In genomic region chrIV:12936221-12936776, ce11 we compare ENCODE assay signal across 6 worm cellular contexts.
TF ChIP-seq lines count a peak whose summit lies in the region.

Gene cld-1, minus strand, starts transcription at chrIV:12936271.
Gene dod-21, plus strand, starts transcription at chrIV:12936738.

TF ChIP-seq in whole organism, L1 larva, 84 proteins besides CTCF, POLR2A, EP300 and RAD21:
- TF ChIP-seq ceh-63 (GFP tag; optimal IDR thresholded peaks at IDR 0.05; lab: Kevin White, UChicago) (no peak), ceh-90 (tag; optimal IDR thresholded peaks at IDR 0.05; lab: Kevin White, UChicago) (no peak), nhr-71 (tag; optimal IDR thresholded peaks at IDR 0.05; lab: Kevin White, UChicago) (peak; percentile 40), nhr-20 (tag; optimal IDR thresholded peaks at IDR 0.05; lab: Kevin White, UChicago) (peak; percentile 14), elt-2 (tag; optimal IDR thresholded peaks at IDR 0.05; lab: Kevin White, UChicago) (peak; percentile 100), nhr-90 (tag; optimal IDR thresholded peaks at IDR 0.05; lab: Kevin White, UChicago; ENCODE audit: poor library complexity) (peak; percentile 28), pqm-1 (tag; optimal IDR thresholded peaks at IDR 0.05; lab: Kevin White, UChicago) (peak; percentile 5), tlp-1 (tag; optimal IDR thresholded peaks at IDR 0.05; lab: Kevin White, UChicago) (peak; percentile 66), hlh-4 (tag; optimal IDR thresholded peaks at IDR 0.05; lab: Kevin White, UChicago) (no peak), aly-2 (tag; optimal IDR thresholded peaks at IDR 0.05; lab: Kevin White, UChicago) (no peak)

TF ChIP-seq in whole organism, L2 larva, 48 proteins besides CTCF, POLR2A, EP300 and RAD21:
- TF ChIP-seq fos-1 (tag; optimal IDR thresholded peaks at IDR 0.05; lab: Kevin White, UChicago), result peak; percentile 90
- peak; percentile 52 for TF ChIP-seq sma-3 (GFP tag; optimal IDR thresholded peaks at IDR 0.05; lab: Kevin White, UChicago)
- TF ChIP-seq nhr-6 (tag; optimal IDR thresholded peaks at IDR 0.05; lab: Kevin White, UChicago), result no peak
- TF ChIP-seq gmeb-1 (tag; optimal IDR thresholded peaks at IDR 0.05; lab: Kevin White, UChicago), result peak; percentile 24
- TF ChIP-seq nhr-11 (tag; optimal IDR thresholded peaks at IDR 0.05; lab: Kevin White, UChicago), result no peak
- peak; percentile 41 for TF ChIP-seq crh-2 (tag; optimal IDR thresholded peaks at IDR 0.05; lab: Kevin White, UChicago)
- TF ChIP-seq sma-9 (GFP tag; optimal IDR thresholded peaks at IDR 0.05; lab: Kevin White, UChicago), result peak; percentile 67
- TF ChIP-seq sma-9 (tag; optimal IDR thresholded peaks at IDR 0.05; lab: Kevin White, UChicago), result no peak
- no peak for TF ChIP-seq nhr-25 (tag; optimal IDR thresholded peaks at IDR 0.05; lab: Kevin White, UChicago)
- TF ChIP-seq ama-1 (optimal IDR thresholded peaks at IDR 0.05; lab: Kevin White, UChicago), result no peak

TF ChIP-seq in whole organism, L3 larva, 47 proteins besides CTCF, POLR2A, EP300 and RAD21:
- TF ChIP-seq pqm-1 (tag; optimal IDR thresholded peaks at IDR 0.05; lab: Kevin White, UChicago) (peak; percentile 49), egl-27 (tag; optimal IDR thresholded peaks at IDR 0.05; lab: Kevin White, UChicago) (no peak), nhr-76 (tag; optimal IDR thresholded peaks at IDR 0.05; lab: Kevin White, UChicago) (no peak), zag-1 (tag; optimal IDR thresholded peaks at IDR 0.05; lab: Kevin White, UChicago) (no peak), tbx-2 (tag; optimal IDR thresholded peaks at IDR 0.05; lab: Kevin White, UChicago) (no peak), elt-2 (tag; optimal IDR thresholded peaks at IDR 0.05; lab: Kevin White, UChicago) (peak; percentile 98), lsy-12 (tag; optimal IDR thresholded peaks at IDR 0.05; lab: Kevin White, UChicago) (no peak), ama-1 (optimal IDR thresholded peaks at IDR 0.05; lab: Kevin White, UChicago) (no peak), lin-39 (tag; optimal IDR thresholded peaks at IDR 0.05; lab: Kevin White, UChicago) (no peak), nfya-1 (tag; optimal IDR thresholded peaks at IDR 0.05; lab: Kevin White, UChicago; ENCODE audit: insufficient read depth) (peak; percentile 8), mdl-1 (tag; optimal IDR thresholded peaks at IDR 0.05; lab: Kevin White, UChicago) (no peak)
TF ChIP-seq in whole organism, L3 larva: peak in this region for 3.

TF ChIP-seq in whole organism, L4 larva, 104 proteins besides CTCF, POLR2A, EP300 and RAD21:
- TF ChIP-seq hif-1 (tag; optimal IDR thresholded peaks at IDR 0.05; lab: Kevin White, UChicago), result no peak
- peak; percentile 64 for TF ChIP-seq dmd-6 (GFP tag; IDR thresholded peaks at IDR 0.05; lab: Robert Waterston, UW)
- TF ChIP-seq php-3 (GFP tag; IDR thresholded peaks at IDR 0.05; lab: Robert Waterston, UW), result peak; percentile 48; the same call in 1 of the 2 replicates
- no peak for TF ChIP-seq egl-27 (tag; optimal IDR thresholded peaks at IDR 0.05; lab: Kevin White, UChicago)
- TF ChIP-seq hlh-11 (tag; optimal IDR thresholded peaks at IDR 0.05; lab: Kevin White, UChicago), result peak; percentile 83
- peak; percentile 31 for TF ChIP-seq pqm-1 (tag; optimal IDR thresholded peaks at IDR 0.05; lab: Kevin White, UChicago)
- no peak for TF ChIP-seq nhr-41 (GFP tag; IDR thresholded peaks at IDR 0.05; lab: Robert Waterston, UW)
- no peak for TF ChIP-seq snpc-1.2 (GFP tag; IDR thresholded peaks at IDR 0.05; lab: Robert Waterston, UW)
- TF ChIP-seq nhr-77 (tag; optimal IDR thresholded peaks at IDR 0.05; lab: Kevin White, UChicago), result peak; percentile 11
- no peak for TF ChIP-seq daf-16 (GFP tag; optimal IDR thresholded peaks at IDR 0.05; lab: Kevin White, UChicago)
- peak; percentile 47 for TF ChIP-seq daf-16 (tag; optimal IDR thresholded peaks at IDR 0.05; lab: Kevin White, UChicago)
- no peak for TF ChIP-seq mxl-2 (GFP tag; conservative IDR thresholded peaks at IDR 0.05; lab: Robert Waterston, UW)
- TF ChIP-seq dve-1 (tag; optimal IDR thresholded peaks at IDR 0.05; lab: Kevin White, UChicago; ENCODE audit: insufficient read depth), result peak; percentile 63
- no peak for TF ChIP-seq F37D6.2 (tag; optimal IDR thresholded peaks at IDR 0.05; lab: Kevin White, UChicago)
- no peak for TF ChIP-seq dmd-8 (GFP tag; IDR thresholded peaks at IDR 0.05; lab: Robert Waterston, UW)
- TF ChIP-seq nhr-28 (tag; optimal IDR thresholded peaks at IDR 0.05; lab: Kevin White, UChicago), result peak; percentile 47
- TF ChIP-seq lin-1 (GFP tag; IDR thresholded peaks at IDR 0.05; lab: Robert Waterston, UW), result 0 out of 2 replicates have a peak, but pooled peaks have one; percentile 20
- TF ChIP-seq rbr-2 (tag; optimal IDR thresholded peaks at IDR 0.05; lab: Kevin White, UChicago), result no peak

TF ChIP-seq in whole organism, late embryonic, 69 proteins besides CTCF, POLR2A, EP300 and RAD21:
- TF ChIP-seq elt-2 (tag; optimal IDR thresholded peaks at IDR 0.05; lab: Kevin White, UChicago), result peak; percentile 70
- TF ChIP-seq ztf-16 (tag; optimal IDR thresholded peaks at IDR 0.05; lab: Kevin White, UChicago), result no peak

TF ChIP-seq in whole organism, young adult, 124 proteins besides CTCF, POLR2A, EP300 and RAD21:
- TF ChIP-seq nhr-80 (tag; optimal IDR thresholded peaks at IDR 0.05; lab: Kevin White, UChicago), result peak; percentile 69
- no peak for TF ChIP-seq madf-3 (GFP tag; IDR thresholded peaks at IDR 0.05; lab: Robert Waterston, UW)
- no peak for TF ChIP-seq ama-1 (optimal IDR thresholded peaks at IDR 0.05; lab: Kevin White, UChicago)
- no peak for TF ChIP-seq ama-1 (GFP tag; optimal IDR thresholded peaks at IDR 0.05; lab: Kevin White, UChicago)
- TF ChIP-seq nfyb-1 (GFP tag; IDR thresholded peaks at IDR 0.05; lab: Robert Waterston, UW), result peak; percentile 78
